Worm (Caenorhabditis elegans): ENCODE data around the gene nspc-4.
"Not testable (repeated sequence)": the region's sequence is repeated elsewhere in the genome, so short reads cannot be mapped to it uniquely, and the experiment has no call there.

Gene nspc-4

DNA sequence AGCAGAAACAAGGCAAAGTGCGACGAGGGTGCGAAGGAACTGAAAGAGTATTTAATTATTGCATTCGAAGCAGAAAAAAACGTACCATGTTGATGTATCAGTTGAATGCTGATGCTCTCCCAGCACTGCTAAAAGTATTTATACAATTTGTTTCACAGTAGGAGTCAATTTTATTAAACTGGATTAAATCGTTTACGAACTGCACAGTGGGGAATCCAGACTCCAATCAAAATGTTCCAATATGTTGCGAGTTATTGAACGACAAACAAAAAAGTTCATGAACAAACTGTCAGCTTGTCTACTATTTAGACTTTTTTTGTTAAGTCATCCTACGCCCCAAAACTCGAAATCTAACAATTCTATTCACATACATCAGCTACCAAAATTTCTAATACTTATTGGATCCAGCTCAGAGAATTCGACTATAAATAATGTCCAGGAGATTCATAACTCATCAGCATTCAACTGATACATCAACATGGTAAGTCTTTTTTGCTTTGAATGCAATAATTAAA is at the start of gene nspc-4, which contains the start of gene nspc-5:
nspc-4 (minus strand) TSS at position 101 of the 515 bp plus-strand sequence.
nspc-5 (plus strand) TSS at position 465 of the 515 bp plus-strand sequence.
- TF ChIP-seq him-1, dao-5, W03F9.2 (tag; optimal IDR thresholded peaks at IDR 0.05): not testable (repeated sequence)

DNA sequence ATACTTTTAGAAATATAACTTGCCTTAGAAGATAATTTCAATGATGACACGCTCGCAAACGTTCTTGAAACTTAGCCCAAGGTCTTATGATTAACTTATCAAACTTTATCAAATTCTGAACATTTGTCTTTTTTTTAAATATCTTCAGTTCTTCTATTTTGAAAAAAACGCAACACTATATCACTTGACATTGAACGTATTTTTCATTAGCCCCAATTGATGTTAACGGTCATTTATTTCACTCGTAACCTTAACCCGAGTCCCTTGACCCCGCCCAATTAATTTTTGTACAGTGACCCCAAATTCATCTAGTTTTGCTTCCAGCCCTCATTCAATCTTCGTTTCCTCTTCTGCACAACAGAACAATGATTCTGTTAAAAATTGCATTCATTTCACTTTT is 47.7 kb upstream of the nspc-4 start, which contains the start of gene F18E9.3:
F18E9.3 (plus strand) TSS at position 311 of the 400 bp plus-strand sequence.
- TF ChIP-seq him-1 (tag; optimal IDR thresholded peaks at IDR 0.05) = no peak
- TF ChIP-seq dao-5 (tag; optimal IDR thresholded peaks at IDR 0.05) = no peak
- no peak for TF ChIP-seq W03F9.2 (tag; optimal IDR thresholded peaks at IDR 0.05)

DNA sequence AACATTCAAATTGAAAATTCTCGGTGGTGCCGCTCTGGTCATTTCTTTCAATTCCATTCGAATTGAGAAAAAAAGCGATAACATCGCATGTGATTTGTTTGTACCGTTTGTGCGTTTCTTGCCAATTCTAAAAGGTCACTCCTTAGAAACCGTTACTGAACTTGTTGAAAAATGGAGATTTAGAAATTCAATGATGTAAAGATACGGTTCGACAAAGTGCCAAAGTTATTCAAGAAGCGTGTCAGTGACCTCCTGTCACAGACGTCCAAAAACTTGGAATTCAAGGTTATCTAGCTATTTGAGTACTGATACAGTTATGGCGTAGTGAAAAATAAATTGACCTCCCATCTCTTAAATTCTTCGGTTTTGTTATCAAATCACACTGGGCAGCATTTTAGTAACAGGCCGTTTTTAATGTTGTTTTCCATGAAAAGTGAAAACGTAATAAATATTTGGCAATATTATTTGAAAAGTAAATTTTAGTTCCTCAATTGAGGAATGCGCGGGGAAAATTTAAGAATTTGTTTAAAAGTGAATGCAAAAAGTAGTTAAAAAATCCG is 46.7 kb upstream of the nspc-4 start:
- TF ChIP-seq dao-5 (tag; optimal IDR thresholded peaks at IDR 0.05) (no peak), him-1 (tag; optimal IDR thresholded peaks at IDR 0.05) (no peak), W03F9.2 (tag; optimal IDR thresholded peaks at IDR 0.05) (no peak)

DNA sequence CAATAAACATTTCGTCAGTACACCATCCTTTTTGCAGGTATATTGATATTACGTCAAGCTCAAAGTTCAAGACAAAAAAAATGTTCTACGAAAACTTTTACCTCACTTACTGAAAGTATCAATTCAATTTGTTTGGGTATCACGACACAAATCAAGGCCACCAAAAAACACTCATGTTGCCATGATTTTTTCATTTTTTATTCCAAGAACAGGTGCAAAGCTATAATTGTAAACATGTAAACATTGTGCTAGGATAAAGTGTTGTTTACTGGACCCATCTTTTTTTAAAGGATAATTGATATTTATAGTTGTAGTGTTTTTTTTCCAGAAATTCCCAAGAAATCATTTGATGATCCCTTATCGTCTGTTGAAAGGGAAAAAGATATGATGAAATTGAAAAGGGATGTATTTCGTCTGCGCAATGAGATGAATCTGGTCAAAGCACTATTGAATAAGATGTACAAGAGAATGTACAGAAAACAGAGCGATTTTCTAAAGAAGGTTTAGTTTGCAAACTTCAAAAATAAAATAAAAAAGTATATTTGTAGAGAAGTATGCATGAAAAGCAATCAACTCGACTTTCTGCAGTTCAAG is 44.7 kb upstream of the nspc-4 start:
- TF ChIP-seq him-1 (tag; optimal IDR thresholded peaks at IDR 0.05) (no peak), dao-5 (tag; optimal IDR thresholded peaks at IDR 0.05) (no peak), W03F9.2 (tag; optimal IDR thresholded peaks at IDR 0.05) (no peak)

DNA sequence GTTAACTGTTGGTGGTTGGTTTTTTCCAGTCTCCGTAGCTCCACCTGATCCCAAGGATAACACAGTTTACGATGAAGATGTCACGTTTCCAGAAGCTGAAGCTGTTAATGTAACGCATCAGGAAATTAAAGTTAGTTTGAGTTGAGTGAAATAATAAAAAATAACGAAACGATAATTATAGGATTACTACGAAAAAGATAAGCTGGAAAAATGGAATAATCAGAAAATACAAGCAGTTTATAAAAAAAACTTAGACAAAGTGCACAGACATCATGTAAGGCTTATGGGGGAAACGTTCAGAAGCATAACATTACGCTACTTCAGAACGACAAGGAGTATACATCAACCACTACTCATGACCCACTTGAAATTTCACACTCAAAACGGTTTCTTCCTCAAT is 43.3 kb upstream of the nspc-4 start, which contains the start of gene F18E9.8:
F18E9.8 (minus strand) TSS at position 101 of the 400 bp plus-strand sequence.
- TF ChIP-seq dao-5 (tag; optimal IDR thresholded peaks at IDR 0.05) = no peak
- TF ChIP-seq him-1 (tag; optimal IDR thresholded peaks at IDR 0.05) = no peak
- TF ChIP-seq W03F9.2 (tag; optimal IDR thresholded peaks at IDR 0.05) = no peak

DNA sequence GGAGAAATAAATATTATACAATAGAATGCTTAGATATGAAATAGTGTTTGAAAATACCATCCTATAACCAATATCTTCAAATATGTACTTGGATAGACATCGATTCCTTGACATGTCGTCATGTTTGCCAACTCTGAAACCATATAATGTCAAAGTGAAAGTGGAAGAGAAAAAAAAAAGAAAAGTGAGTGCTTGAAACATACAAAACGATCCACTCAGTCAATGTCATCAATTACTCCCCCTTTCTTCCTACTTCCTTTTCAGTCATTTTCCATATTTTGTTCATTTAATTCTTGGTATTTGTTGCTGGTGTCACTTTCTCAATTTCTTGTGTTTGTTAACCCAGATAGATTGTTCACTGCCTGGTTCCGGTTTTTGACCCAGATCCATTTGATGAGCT is 42.1 kb upstream of the nspc-4 start, which contains the start of gene F18E9.4:
F18E9.4 (plus strand) TSS at position 301 of the 400 bp plus-strand sequence.
- TF ChIP-seq W03F9.2 (tag; optimal IDR thresholded peaks at IDR 0.05) = no peak
- TF ChIP-seq dao-5 (tag; optimal IDR thresholded peaks at IDR 0.05) = no peak
- TF ChIP-seq him-1 (tag; optimal IDR thresholded peaks at IDR 0.05) = no peak

DNA sequence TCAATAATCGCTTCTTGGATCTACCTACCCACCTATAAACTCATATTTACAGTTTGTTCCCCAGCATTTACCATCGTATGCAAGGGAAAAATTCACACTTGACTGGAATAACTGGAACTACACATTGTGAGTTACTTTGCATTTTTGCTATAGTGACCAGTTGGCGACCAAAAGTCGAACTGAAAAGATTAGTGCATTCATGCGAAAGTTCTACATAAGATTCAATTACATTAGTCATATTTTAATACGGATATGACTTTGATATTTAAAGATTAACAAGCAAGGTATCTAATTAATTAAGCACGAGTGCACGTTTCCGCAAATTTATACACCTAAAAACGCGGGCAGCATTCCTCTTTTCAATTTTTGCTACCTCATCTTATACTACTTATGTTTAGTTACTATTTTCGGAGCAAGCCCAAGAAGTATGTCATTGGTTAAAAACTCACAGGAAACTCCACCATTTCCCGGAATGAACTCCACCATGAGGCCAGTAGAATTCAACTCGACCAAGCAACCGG is 32.9 kb upstream of the nspc-4 start, which contains the start of gene jmjd-3.1:
jmjd-3.1 (plus strand) TSS at position 51 of the 521 bp plus-strand sequence.
- TF ChIP-seq him-1 (tag; optimal IDR thresholded peaks at IDR 0.05) (no peak), W03F9.2 (tag; optimal IDR thresholded peaks at IDR 0.05) (no peak), dao-5 (tag; optimal IDR thresholded peaks at IDR 0.05) (no peak)

DNA sequence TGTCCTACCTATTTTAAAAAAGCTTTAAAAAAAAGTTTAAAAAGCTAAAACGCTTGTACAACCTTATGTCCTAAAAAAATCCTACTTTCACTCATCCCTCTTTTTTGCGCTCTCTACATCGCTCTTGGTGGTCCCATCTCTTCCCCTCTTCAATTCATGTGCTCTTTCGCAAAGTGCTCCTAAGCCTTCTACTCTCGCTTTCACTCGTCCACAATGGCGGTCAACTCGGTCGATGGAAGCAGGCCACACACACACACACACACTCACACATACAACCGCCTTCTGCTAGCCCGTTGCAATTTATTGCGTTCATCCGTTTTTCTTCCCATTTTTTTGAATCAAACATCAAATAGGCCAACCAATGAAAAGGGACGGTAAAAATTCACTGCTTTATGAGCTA is 31.0 kb upstream of the nspc-4 start:
- TF ChIP-seq W03F9.2 (tag; optimal IDR thresholded peaks at IDR 0.05) (no peak), dao-5 (tag; optimal IDR thresholded peaks at IDR 0.05) (no peak), him-1 (tag; optimal IDR thresholded peaks at IDR 0.05) (no peak)

DNA sequence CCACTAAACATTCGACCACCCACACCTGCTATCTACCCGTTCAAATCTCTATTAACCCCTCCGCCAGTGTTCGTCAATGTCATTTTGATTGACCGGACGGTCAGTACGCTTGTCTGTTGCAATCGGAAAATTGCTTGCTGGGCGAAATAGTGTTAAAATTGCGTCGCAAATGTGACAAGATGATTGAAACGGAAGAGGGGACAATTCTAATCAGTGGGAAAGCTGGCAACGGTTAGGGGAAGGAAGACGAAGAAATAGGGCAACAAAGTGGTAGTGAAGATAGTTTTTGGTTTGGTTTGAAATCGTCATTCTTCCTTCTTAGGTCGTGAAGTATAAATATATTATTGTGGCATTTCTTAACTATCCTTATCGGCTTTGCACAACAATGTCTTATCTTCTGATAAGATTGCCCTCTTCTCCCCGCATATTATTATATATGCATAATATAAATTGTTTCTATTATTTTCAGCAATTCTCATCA is 30.3 kb upstream of the nspc-4 start:
- TF ChIP-seq dao-5 (tag; optimal IDR thresholded peaks at IDR 0.05) (no peak), W03F9.2 (tag; optimal IDR thresholded peaks at IDR 0.05) (no peak), him-1 (tag; optimal IDR thresholded peaks at IDR 0.05) (no peak)

DNA sequence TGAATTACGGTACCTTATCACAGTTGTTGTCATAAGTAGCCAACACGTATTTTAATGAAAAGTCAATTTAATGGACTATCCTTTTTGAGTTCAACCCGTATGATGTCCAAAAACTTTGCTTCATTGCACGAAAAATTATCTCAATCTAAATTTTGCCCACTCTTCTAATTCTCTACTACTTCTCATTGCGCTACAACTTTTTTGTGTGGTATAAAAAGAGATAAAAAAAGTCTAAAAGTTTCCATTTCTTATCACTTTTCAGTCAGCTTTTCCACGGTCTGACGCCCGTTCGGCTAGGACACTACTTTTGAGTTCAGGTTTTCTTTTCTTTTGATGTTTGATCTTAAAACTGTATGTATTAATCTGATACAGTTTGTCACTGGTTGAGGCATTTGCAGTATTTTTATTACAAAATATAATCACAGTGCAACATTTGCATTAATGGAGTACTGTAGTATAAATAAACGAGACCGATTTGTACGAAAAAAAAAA is 29.7 kb upstream of the nspc-4 start:
- TF ChIP-seq him-1 (tag; optimal IDR thresholded peaks at IDR 0.05) = no peak
- no peak for TF ChIP-seq W03F9.2 (tag; optimal IDR thresholded peaks at IDR 0.05)
- no peak for TF ChIP-seq dao-5 (tag; optimal IDR thresholded peaks at IDR 0.05)

DNA sequence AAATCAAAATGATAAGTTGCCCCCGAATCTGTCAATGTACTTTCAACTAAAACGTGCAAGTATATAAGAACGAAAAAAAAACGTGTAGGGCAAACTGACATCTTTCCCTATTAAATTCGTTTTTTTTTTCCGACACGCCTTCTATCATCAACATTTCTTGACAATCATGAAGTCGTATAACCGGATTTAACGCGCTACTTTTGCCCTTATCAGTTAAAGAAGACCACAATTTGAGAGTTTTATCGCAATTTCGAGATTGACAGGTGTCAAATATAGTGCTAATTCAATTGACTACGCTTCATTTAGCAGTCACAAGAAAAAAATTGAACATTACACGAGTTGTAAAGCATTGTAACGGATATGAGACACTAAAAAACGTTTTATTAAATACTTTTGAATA is 29.0 kb upstream of the nspc-4 start:
- TF ChIP-seq dao-5 (tag; optimal IDR thresholded peaks at IDR 0.05) = no peak
- TF ChIP-seq W03F9.2 (tag; optimal IDR thresholded peaks at IDR 0.05) = no peak
- no peak for TF ChIP-seq him-1 (tag; optimal IDR thresholded peaks at IDR 0.05)

DNA sequence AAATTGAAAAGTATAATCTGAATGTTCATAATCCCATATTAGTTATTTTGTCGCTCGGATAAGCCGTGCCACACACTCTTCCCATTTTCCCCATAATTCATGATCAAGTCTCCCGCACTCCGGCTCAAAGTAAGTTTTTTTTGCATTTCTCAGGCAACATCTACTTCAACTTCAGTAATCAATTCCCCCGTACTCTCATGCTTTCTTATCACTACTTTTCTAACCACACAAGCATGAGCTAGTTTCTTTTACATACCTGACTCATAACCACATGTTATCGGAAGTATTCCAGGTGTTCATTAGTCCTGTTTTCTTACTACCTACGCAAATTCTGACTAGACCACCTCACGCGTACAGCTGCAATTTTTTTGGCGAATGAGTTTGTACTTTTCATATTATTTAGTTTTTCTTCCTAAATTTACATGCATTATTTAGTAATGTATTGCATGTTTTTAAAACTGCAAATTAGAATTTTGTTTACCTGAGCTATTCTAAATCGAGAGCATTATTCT is 28.4 kb upstream of the nspc-4 start:
- no peak for TF ChIP-seq W03F9.2 (tag; optimal IDR thresholded peaks at IDR 0.05)
- TF ChIP-seq dao-5 (tag; optimal IDR thresholded peaks at IDR 0.05) = no peak
- TF ChIP-seq him-1 (tag; optimal IDR thresholded peaks at IDR 0.05) = no peak

DNA sequence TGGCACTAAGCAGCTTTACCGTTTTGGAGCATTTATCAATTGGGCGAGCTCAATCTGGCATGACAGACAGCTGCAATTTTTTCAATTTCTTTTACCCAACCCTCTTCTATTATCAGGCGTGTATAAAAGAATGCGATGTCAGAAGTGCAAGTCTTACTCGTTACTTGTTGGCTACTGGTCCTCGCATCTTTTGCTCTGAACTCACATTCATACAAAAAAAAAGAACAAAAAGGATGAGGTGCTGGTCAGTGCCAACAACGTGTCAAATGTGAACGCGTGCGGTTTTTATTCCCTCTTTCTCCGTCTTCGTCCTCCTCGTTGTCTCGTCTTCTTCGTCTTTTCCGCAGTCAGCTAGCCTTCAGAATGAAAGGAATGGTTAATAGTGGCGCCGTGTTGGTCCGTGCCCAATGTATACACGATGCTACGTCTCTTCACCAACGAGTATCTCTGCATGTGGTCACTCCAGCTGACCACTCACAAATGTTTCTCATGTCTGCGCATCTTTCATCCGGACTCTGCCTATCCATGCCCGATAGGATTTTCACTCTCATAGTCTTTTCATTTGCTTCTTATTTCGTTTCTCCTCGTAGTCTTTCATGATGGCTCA is 27.8 kb upstream of the nspc-4 start:
- TF ChIP-seq W03F9.2 (tag; optimal IDR thresholded peaks at IDR 0.05) = no peak
- no peak for TF ChIP-seq him-1 (tag; optimal IDR thresholded peaks at IDR 0.05)
- TF ChIP-seq dao-5 (tag; optimal IDR thresholded peaks at IDR 0.05) = no peak
